Worm (Caenorhabditis elegans) whole organism, L1 larva: ENCODE results near the gene ZK546.5.

Source experiments
- C04F5.9 ChIP-seq: sonication (generic microtip); optimal IDR thresholded peaks from 2 replicates; lab custom pipeline; 2016; ENCODE audit warnings: missing genetic modification characterization, missing compliant biosample characterization
- C34B4.2 ChIP-seq: sonication (generic microtip); optimal IDR thresholded peaks from 2 replicates; lab custom pipeline; 2017; ENCODE audit warnings: mild to moderate bottlenecking, missing genetic modification characterization, missing compliant biosample characterization
- F16B12.6 ChIP-seq: fragments of 150-350 bp; optimal IDR thresholded peaks from 2 replicates; lab custom pipeline; 2014; ENCODE audit warnings: missing biosample characterization, missing genetic modification characterization
- aha-1 ChIP-seq: fragments of 150-350 bp; optimal IDR thresholded peaks from 2 replicates; lab custom pipeline; 2014; ENCODE audit warnings: missing biosample characterization, missing genetic modification characterization
- blmp-1 ChIP-seq: fragments of 150-350 bp; optimal IDR thresholded peaks from 2 replicates; lab custom pipeline; 2014; ENCODE audit warnings: missing biosample characterization, missing genetic modification characterization
- ceh-82 ChIP-seq, 3 experiments: fragments of 150-350 bp in 1 of 3; sonication (generic microtip) in 2 of 3; optimal IDR thresholded peaks; 2 replicates each; lab custom pipeline; 2014 to 2017; ENCODE audit warnings: missing biosample characterization in 3 of 3, missing genetic modification characterization in 3 of 3
- ceh-90 ChIP-seq: sonication (generic microtip); optimal IDR thresholded peaks from 2 replicates; lab custom pipeline; 2016; ENCODE audit warnings: missing genetic modification characterization, missing compliant biosample characterization
- ces-1 ChIP-seq: fragments of 150-350 bp; optimal IDR thresholded peaks from 2 replicates; lab custom pipeline; 2014; ENCODE audit warnings: missing biosample characterization, missing genetic modification reagents, missing genetic modification characterization
- dpl-1 ChIP-seq, 3 experiments: fragments of 150-350 bp in 2 of 3; sonication (generic microtip) in 1 of 3; optimal IDR thresholded peaks; 2 replicates each; lab custom pipeline; 2014 to 2017; ENCODE audit warnings: missing biosample characterization in 3 of 3, missing genetic modification characterization in 3 of 3, missing genetic modification reagents in 3 of 3
- dsc-1 ChIP-seq: sonication (generic microtip); optimal IDR thresholded peaks from 2 replicates; lab custom pipeline; 2016; ENCODE audit warnings: mild to moderate bottlenecking, missing genetic modification characterization, missing compliant biosample characterization
- efl-1 ChIP-seq, 4 experiments: fragments of 150-350 bp; optimal IDR thresholded peaks in 3 of 4; peaks in 1 of 4; 1 replicate in 1 of 4; 2 replicates in 3 of 4; lab custom pipeline; 2014; ENCODE audit warnings: missing biosample characterization in 2 of 4, missing genetic modification characterization in 2 of 4, missing genetic modification reagents in 2 of 4
- egl-13 ChIP-seq: sonication (generic microtip); optimal IDR thresholded peaks from 2 replicates; lab custom pipeline; 2016; ENCODE audit warnings: missing genotype, missing genetic modification reagents, missing genetic modification characterization, missing compliant biosample characterization
- elt-2 ChIP-seq: sonication (generic microtip); optimal IDR thresholded peaks from 2 replicates; lab custom pipeline; 2016; ENCODE audit warnings: missing genetic modification characterization, mild to moderate bottlenecking, inconsistent platforms, missing compliant biosample characterization, missing genetic modification reagents
- fkh-10 ChIP-seq: sonication (generic microtip); optimal IDR thresholded peaks from 2 replicates; lab custom pipeline; 2017; ENCODE audit warnings: missing biosample characterization, missing genetic modification reagents, missing genetic modification characterization
- fkh-4 ChIP-seq: sonication (generic microtip); optimal IDR thresholded peaks from 2 replicates; lab custom pipeline; 2016; ENCODE audit warnings: missing compliant biosample characterization, missing genetic modification characterization, borderline replicate concordance
- fkh-8 ChIP-seq: sonication (generic microtip); optimal IDR thresholded peaks from 2 replicates; lab custom pipeline; 2016; ENCODE audit warnings: mild to moderate bottlenecking, missing genetic modification characterization, missing compliant biosample characterization
- fos-1 ChIP-seq: fragments of 150-350 bp; optimal IDR thresholded peaks from 2 replicates; lab custom pipeline; 2014; ENCODE audit warnings: missing biosample characterization, missing genetic modification characterization
- grh-1 ChIP-seq: fragments of 200-800 bp; sonication (Bioruptor generic); IDR thresholded peaks from 2 replicates; pipeline ENCODE4 v1.3.6; 2022; ENCODE audit warnings: missing genetic modification reagents, missing genetic modification characterization, missing compliant biosample characterization
- hlh-17 ChIP-seq: fragments of 200-800 bp; sonication (Bioruptor generic); optimal IDR thresholded peaks from 2 replicates; lab custom pipeline; 2018; ENCODE audit warnings: missing genetic modification characterization, mild to moderate bottlenecking, missing compliant biosample characterization, moderate library complexity, borderline replicate concordance
- hlh-4 ChIP-seq: sonication (generic microtip); optimal IDR thresholded peaks from 2 replicates; lab custom pipeline; 2016; ENCODE audit warnings: mild to moderate bottlenecking, missing genetic modification characterization, missing compliant biosample characterization
- hpl-2 ChIP-seq: fragments of 150-350 bp; optimal IDR thresholded peaks from 2 replicates; lab custom pipeline; 2014; ENCODE audit warnings: missing biosample characterization, missing genetic modification reagents, missing genetic modification characterization
- irx-1 ChIP-seq: sonication (generic microtip); optimal IDR thresholded peaks from 2 replicates; lab custom pipeline; 2016; ENCODE audit warnings: missing genetic modification characterization, missing compliant biosample characterization
- isw-1 ChIP-seq: fragments of 200-800 bp; sonication (Bioruptor generic); IDR thresholded peaks from 2 replicates; pipeline ENCODE4 v1.3.6; 2022; ENCODE audit warnings: missing genetic modification characterization, missing compliant biosample characterization
- jun-1 ChIP-seq: fragments of 150-350 bp; optimal IDR thresholded peaks from 2 replicates; lab custom pipeline; 2014; ENCODE audit warnings: missing biosample characterization, missing genetic modification reagents, missing genetic modification characterization
- lin-14 ChIP-seq: fragments of 200-800 bp; sonication (Bioruptor generic); optimal IDR thresholded peaks from 2 replicates; lab custom pipeline; 2018; ENCODE audit warnings: mild to moderate bottlenecking, missing genetic modification characterization, moderate library complexity, missing compliant biosample characterization
- lin-15B ChIP-seq: fragments of 150-350 bp; sonication (generic microtip); optimal IDR thresholded peaks from 3 replicates; lab custom pipeline; 2014; ENCODE audit warnings: missing biosample characterization, missing genetic modification characterization
- lin-35 ChIP-seq, 2 experiments: fragments of 150-350 bp; optimal IDR thresholded peaks; 2 replicates each; lab custom pipeline; 2014; ENCODE audit warnings: missing biosample characterization in 2 of 2, missing genetic modification characterization in 2 of 2, missing genetic modification reagents in 2 of 2
- lsy-2 ChIP-seq, 2 experiments: fragments of 150-350 bp; optimal IDR thresholded peaks; 2 replicates each; lab custom pipeline; 2014; ENCODE audit warnings: missing biosample characterization in 2 of 2, missing genetic modification characterization in 2 of 2
- mep-1 ChIP-seq: fragments of 150-350 bp; optimal IDR thresholded peaks from 2 replicates; lab custom pipeline; 2014; ENCODE audit warnings: missing biosample characterization, missing genetic modification characterization
- nhr-11 ChIP-seq: fragments of 150-350 bp; optimal IDR thresholded peaks from 2 replicates; lab custom pipeline; 2014; ENCODE audit warnings: missing biosample characterization, missing genetic modification characterization
- nhr-237 ChIP-seq: fragments of 150-350 bp; optimal IDR thresholded peaks from 2 replicates; lab custom pipeline; 2014; ENCODE audit warnings: missing biosample characterization, missing genetic modification characterization
- nhr-28 ChIP-seq: fragments of 150-350 bp; optimal IDR thresholded peaks from 2 replicates; lab custom pipeline; 2014; ENCODE audit warnings: missing biosample characterization, missing genetic modification characterization
- nhr-71 ChIP-seq: sonication (generic microtip); optimal IDR thresholded peaks from 2 replicates; lab custom pipeline; 2016; ENCODE audit warnings: mild to moderate bottlenecking, missing genetic modification characterization, moderate library complexity, missing compliant biosample characterization
- nhr-77 ChIP-seq: fragments of 150-350 bp; optimal IDR thresholded peaks from 2 replicates; lab custom pipeline; 2014; ENCODE audit warnings: missing biosample characterization, missing genetic modification characterization
- pag-3 ChIP-seq: sonication (generic microtip); optimal IDR thresholded peaks from 2 replicates; lab custom pipeline; 2017; ENCODE audit warnings: missing genetic modification characterization, mild to moderate bottlenecking, missing compliant biosample characterization, antibody characterized with exemption, borderline replicate concordance; ENCODE audit not compliant: insufficient read depth
- pax-3 ChIP-seq: fragments of 200-800 bp; sonication (Bioruptor generic); optimal IDR thresholded peaks from 2 replicates; lab custom pipeline; 2018; ENCODE audit warnings: mild to moderate bottlenecking, missing genetic modification characterization, moderate library complexity, missing compliant biosample characterization
- pqm-1 ChIP-seq: sonication (generic microtip); optimal IDR thresholded peaks from 3 replicates; lab custom pipeline; 2017; ENCODE audit warnings: missing biosample characterization, missing genetic modification characterization
- snpc-4 ChIP-seq: fragments of 150-350 bp; optimal IDR thresholded peaks from 2 replicates; lab custom pipeline; 2014; ENCODE audit warnings: missing biosample characterization, missing genetic modification characterization
- snu-23 ChIP-seq: sonication (generic microtip); optimal IDR thresholded peaks from 2 replicates; lab custom pipeline; 2016; ENCODE audit warnings: missing genetic modification characterization, missing compliant biosample characterization
- sox-4 ChIP-seq: sonication (generic microtip); optimal IDR thresholded peaks from 2 replicates; lab custom pipeline; 2016; ENCODE audit warnings: missing genetic modification characterization, missing compliant biosample characterization
- sup-37 ChIP-seq: fragments of 200-800 bp; sonication (Bioruptor generic); optimal IDR thresholded peaks from 2 replicates; lab custom pipeline; 2018; ENCODE audit warnings: mild to moderate bottlenecking, missing genetic modification characterization, missing compliant biosample characterization
- swsn-7 ChIP-seq: sonication (generic microtip); optimal IDR thresholded peaks from 2 replicates; lab custom pipeline; 2016; ENCODE audit warnings: missing genetic modification characterization, missing compliant biosample characterization
- tlp-1 ChIP-seq: fragments of 150-350 bp; optimal IDR thresholded peaks from 2 replicates; lab custom pipeline; 2014; ENCODE audit warnings: missing biosample characterization, missing genetic modification characterization
- unc-86 ChIP-seq: sonication (generic microtip); optimal IDR thresholded peaks from 2 replicates; lab custom pipeline; 2016; ENCODE audit warnings: missing genetic modification characterization, missing compliant biosample characterization
- unc-98 ChIP-seq: fragments of 200-800 bp; sonication (Bioruptor generic); IDR thresholded peaks from 2 replicates; pipeline ENCODE4 v1.3.6; 2022; ENCODE audit warnings: missing genetic modification characterization, missing compliant biosample characterization
- vab-15 ChIP-seq: sonication (generic microtip); optimal IDR thresholded peaks from 2 replicates; lab custom pipeline; 2017; ENCODE audit warnings: missing genotype, mild to moderate bottlenecking, missing genetic modification characterization, missing compliant biosample characterization
- xbp-1 ChIP-seq: sonication (generic microtip); optimal IDR thresholded peaks from 2 replicates; lab custom pipeline; 2016; ENCODE audit warnings: missing genetic modification characterization, missing compliant biosample characterization
- zag-1 ChIP-seq: fragments of 150-350 bp; optimal IDR thresholded peaks from 2 replicates; lab custom pipeline; 2014; ENCODE audit warnings: missing biosample characterization, missing genetic modification characterization
- zip-4 ChIP-seq: fragments of 200-800 bp; sonication (Bioruptor generic); optimal IDR thresholded peaks from 2 replicates; lab custom pipeline; 2018; ENCODE audit warnings: mild to moderate bottlenecking, missing genetic modification characterization, moderate library complexity, missing compliant biosample characterization
- ztf-11 ChIP-seq, 2 experiments: sonication (generic microtip); optimal IDR thresholded peaks; 2 replicates each; lab custom pipeline; 2016 to 2017; ENCODE audit warnings: missing genetic modification characterization in 2 of 2, missing biosample characterization in 1 of 2, missing compliant biosample characterization in 1 of 2
- ztf-4 ChIP-seq: fragments of 150-350 bp; optimal IDR thresholded peaks from 2 replicates; lab custom pipeline; 2014; ENCODE audit warnings: missing biosample characterization, missing genetic modification characterization

ZK546.5 gene

ce11 chrII:4955353-4955752, 19.7 kb downstream of the ZK546.5 start, which contains the start of gene pbs-3 (continued):
- no peak for TF ChIP-seq ces-1 (GFP tag; lab: Kevin White, UChicago)
- TF ChIP-seq lin-35 (GFP tag; optimal IDR thresholded peaks at IDR 0.05; lab: Kevin White, UChicago) = peak; percentile 59 to 86
- TF ChIP-seq egl-13 (tag; lab: Kevin White, UChicago) = no peak
- no peak for TF ChIP-seq hlh-4
- peak; percentile 56 for TF ChIP-seq F16B12.6 (tag; lab: Kevin White, UChicago)
- TF ChIP-seq grh-1 (GFP tag; lab: Robert Waterston, UW) = no peak
- TF ChIP-seq zip-4 (GFP tag; lab: Kevin White, UChicago) = no peak
- TF ChIP-seq nhr-71 = peak; percentile 64
- no peak for TF ChIP-seq unc-98

ce11 chrII:4959719-4960118, 24.1 kb downstream of the ZK546.5 start, which contains the start of gene ulp-2:
Gene ulp-2 (minus strand): TSS chrII:4959876.
- TF ChIP-seq jun-1 (tag; lab: Kevin White, UChicago) (no peak), nhr-28 (tag; lab: Kevin White, UChicago) (no peak), nhr-237 (tag; lab: Kevin White, UChicago) (no peak), fkh-4 (tag; lab: Kevin White, UChicago) (no peak), sox-4 (no peak), isw-1 (GFP tag; lab: Robert Waterston, UW) (no peak), pqm-1 (tag; lab: Kevin White, UChicago) (no peak), ceh-90 (tag; lab: Kevin White, UChicago) (no peak), nhr-11 (tag; lab: Kevin White, UChicago) (no peak), grh-1 (GFP tag; lab: Robert Waterston, UW) (no peak), lin-35 (GFP tag; optimal IDR thresholded peaks at IDR 0.05; lab: Kevin White, UChicago) (peak; percentile 28 to 71), lsy-2 (tag; optimal IDR thresholded peaks at IDR 0.05; lab: Kevin White, UChicago) (peak; percentile 12 to 46), swsn-7 (tag; lab: Kevin White, UChicago) (no peak), elt-2 (no peak), mep-1 (tag; lab: Kevin White, UChicago) (peak; percentile 40), efl-1 (optimal IDR thresholded peaks at IDR 0.05; lab: Kevin White, UChicago) (peak; percentile 40 to 51), efl-1 (GFP tag; optimal IDR thresholded peaks at IDR 0.05 in 1 of 2; lab: Kevin White, UChicago) (peak; percentile 51 to 55), C04F5.9 (no peak), blmp-1 (peak; percentile 7), hpl-2 (GFP tag; lab: Kevin White, UChicago) (no peak), ztf-4 (tag; lab: Kevin White, UChicago) (no peak), fkh-8 (tag; lab: Kevin White, UChicago) (no peak), zag-1 (tag; lab: Kevin White, UChicago) (no peak), aha-1 (tag; lab: Kevin White, UChicago) (no peak), irx-1 (tag; lab: Kevin White, UChicago) (no peak), lin-15B (tag; lab: Kevin White, UChicago) (peak; percentile 37), dpl-1 (GFP tag; optimal IDR thresholded peaks at IDR 0.05; lab: Kevin White, UChicago) (peak in 2 of 3 experiments; percentile 46 to 67), xbp-1 (tag; lab: Kevin White, UChicago) (no peak), snpc-4 (tag; lab: Kevin White, UChicago) (no peak), vab-15 (no peak), hlh-4 (no peak), hlh-17 (GFP tag; lab: Kevin White, UChicago) (no peak), C34B4.2 (tag; lab: Kevin White, UChicago) (no peak), ztf-11 (tag; optimal IDR thresholded peaks at IDR 0.05; lab: Kevin White, UChicago) (no peak), fos-1 (no peak), snu-23 (GFP tag; lab: Kevin White, UChicago) (peak; percentile 12), ceh-82 (tag; optimal IDR thresholded peaks at IDR 0.05; lab: Kevin White, UChicago) (no peak), pax-3 (no peak), dsc-1 (no peak), unc-86 (tag; lab: Kevin White, UChicago) (no peak), nhr-77 (tag; lab: Kevin White, UChicago) (no peak), fkh-10 (GFP tag; lab: Kevin White, UChicago) (no peak), ces-1 (GFP tag; lab: Kevin White, UChicago) (no peak), sup-37 (GFP tag; lab: Kevin White, UChicago) (no peak), tlp-1 (tag; lab: Kevin White, UChicago) (no peak), pag-3 (tag; lab: Kevin White, UChicago) (no peak), lin-14 (GFP tag; lab: Kevin White, UChicago) (peak; percentile 22)
